Worm (Caenorhabditis elegans) whole organism, L2 larva: ENCODE measurements around the gene C17H11.5.

ENCODE experiments used
- C34F6.9 ChIP-seq: fragments of 150-350 bp; optimal IDR thresholded peaks from 2 replicates; lab custom pipeline; 2014; ENCODE audit warnings: missing biosample characterization, missing genetic modification characterization
- F13H6.1 ChIP-seq: sonication (generic microtip); optimal IDR thresholded peaks from 2 replicates; lab custom pipeline; 2016; ENCODE audit warnings: missing genetic modification characterization, missing compliant biosample characterization
- R02D3.7 ChIP-seq: fragments of 150-350 bp; optimal IDR thresholded peaks from 2 replicates; lab custom pipeline; 2014; ENCODE audit warnings: missing biosample characterization, missing genetic modification characterization
- Y55F3AM.14 ChIP-seq: fragments of 200-800 bp; sonication (Bioruptor generic); optimal IDR thresholded peaks from 2 replicates; lab custom pipeline; 2018; ENCODE audit warnings: mild to moderate bottlenecking, missing genetic modification characterization, missing compliant biosample characterization
- ZK546.5 ChIP-seq: sonication (generic microtip); optimal IDR thresholded peaks from 2 replicates; lab custom pipeline; 2017; ENCODE audit warnings: missing biosample characterization, missing genetic modification characterization
- alr-1 ChIP-seq: fragments of 150-350 bp; optimal IDR thresholded peaks from 2 replicates; lab custom pipeline; 2014; ENCODE audit warnings: missing biosample characterization, missing genetic modification characterization
- aly-2 ChIP-seq: fragments of 150-350 bp; optimal IDR thresholded peaks from 2 replicates; lab custom pipeline; 2014; ENCODE audit warnings: missing biosample characterization, missing genetic modification characterization
- ama-1 ChIP-seq: fragments of 150-350 bp; optimal IDR thresholded peaks from 2 replicates; lab custom pipeline; 2018; ENCODE audit warnings: inconsistent platforms
- blmp-1 ChIP-seq: sonication (generic microtip); optimal IDR thresholded peaks from 2 replicates; lab custom pipeline; 2017; ENCODE audit warnings: missing genetic modification characterization, mild to moderate bottlenecking, missing compliant biosample characterization, antibody characterized with exemption, moderate library complexity; ENCODE audit not compliant: insufficient read depth
- ceh-16 ChIP-seq: fragments of 150-350 bp; optimal IDR thresholded peaks from 2 replicates; lab custom pipeline; 2014; ENCODE audit warnings: missing biosample characterization, missing genetic modification characterization
- ceh-82 ChIP-seq: fragments of 150-350 bp; optimal IDR thresholded peaks from 2 replicates; lab custom pipeline; 2014; ENCODE audit warnings: missing biosample characterization, missing genetic modification characterization
- crh-2 ChIP-seq: sonication (generic microtip); optimal IDR thresholded peaks from 2 replicates; lab custom pipeline; 2017; ENCODE audit warnings: missing biosample characterization, missing genetic modification characterization
- dmd-4 ChIP-seq: sonication (generic microtip); optimal IDR thresholded peaks from 2 replicates; lab custom pipeline; 2017; ENCODE audit warnings: missing biosample characterization, missing genetic modification characterization
- egl-27 ChIP-seq: sonication (generic microtip); optimal IDR thresholded peaks from 3 replicates; lab custom pipeline; 2017; ENCODE audit warnings: missing biosample characterization, missing genetic modification reagents, missing genetic modification characterization
- elt-1 ChIP-seq: fragments of 150-350 bp; optimal IDR thresholded peaks from 2 replicates; lab custom pipeline; 2014; ENCODE audit warnings: missing biosample characterization, missing genetic modification characterization
- elt-3 ChIP-seq: sonication (generic microtip); optimal IDR thresholded peaks from 2 replicates; lab custom pipeline; 2017; ENCODE audit warnings: missing biosample characterization, missing genetic modification characterization
- fos-1 ChIP-seq: fragments of 150-350 bp; optimal IDR thresholded peaks from 2 replicates; lab custom pipeline; 2014; ENCODE audit warnings: missing biosample characterization, missing genetic modification characterization
- gmeb-1 ChIP-seq: fragments of 150-350 bp; optimal IDR thresholded peaks from 2 replicates; lab custom pipeline; 2014; ENCODE audit warnings: missing biosample characterization, missing genetic modification characterization
- lin-11 ChIP-seq: fragments of 150-350 bp; sonication (generic microtip); optimal IDR thresholded peaks from 2 replicates; lab custom pipeline; 2014; ENCODE audit warnings: missing biosample characterization, missing genetic modification characterization, inconsistent platforms, mixed read lengths
- lin-13 ChIP-seq: fragments of 150-350 bp; optimal IDR thresholded peaks from 2 replicates; lab custom pipeline; 2014; ENCODE audit warnings: missing biosample characterization, missing genetic modification reagents, missing genetic modification characterization
- lin-39 ChIP-seq: fragments of 150-350 bp; optimal IDR thresholded peaks from 2 replicates; lab custom pipeline; 2014; ENCODE audit warnings: missing biosample characterization, missing genetic modification reagents, missing genetic modification characterization
- lsy-2 ChIP-seq, 2 experiments: fragments of 150-350 bp in 1 of 2; sonication (generic microtip) in 1 of 2; optimal IDR thresholded peaks; 2 replicates each; lab custom pipeline; 2014 to 2017; ENCODE audit warnings: missing biosample characterization in 2 of 2, missing genetic modification characterization in 2 of 2
- mab-5 ChIP-seq: fragments of 150-350 bp; optimal IDR thresholded peaks from 2 replicates; lab custom pipeline; 2014; ENCODE audit warnings: missing biosample characterization, missing genetic modification characterization
- mbf-1 ChIP-seq: sonication (generic microtip); optimal IDR thresholded peaks from 2 replicates; lab custom pipeline; 2017; ENCODE audit warnings: missing biosample characterization, missing genetic modification characterization
- mdl-1 ChIP-seq, 2 experiments: fragments of 150-350 bp in 1 of 2; sonication (generic microtip) in 1 of 2; optimal IDR thresholded peaks; 2 replicates each; lab custom pipeline; 2017; ENCODE audit warnings: missing biosample characterization in 2 of 2, missing genetic modification characterization in 2 of 2
- nhr-10 ChIP-seq: sonication (generic microtip); optimal IDR thresholded peaks from 2 replicates; lab custom pipeline; 2017; ENCODE audit warnings: missing biosample characterization, missing genetic modification characterization
- nhr-11 ChIP-seq: fragments of 150-350 bp; optimal IDR thresholded peaks from 2 replicates; lab custom pipeline; 2014; ENCODE audit warnings: missing biosample characterization, missing genetic modification characterization
- nhr-12 ChIP-seq: fragments of 150-350 bp; optimal IDR thresholded peaks from 2 replicates; lab custom pipeline; 2014; ENCODE audit warnings: missing biosample characterization, missing genetic modification characterization
- nhr-129 ChIP-seq: fragments of 150-350 bp; optimal IDR thresholded peaks from 2 replicates; lab custom pipeline; 2014; ENCODE audit warnings: missing biosample characterization, missing genetic modification characterization
- nhr-21 ChIP-seq: fragments of 150-350 bp; optimal IDR thresholded peaks from 2 replicates; lab custom pipeline; 2014; ENCODE audit warnings: missing biosample characterization, missing genetic modification characterization
- nhr-23 ChIP-seq: fragments of 150-350 bp; optimal IDR thresholded peaks from 2 replicates; lab custom pipeline; 2014; ENCODE audit warnings: missing biosample characterization, missing genetic modification reagents, missing genetic modification characterization
- nhr-237 ChIP-seq: fragments of 150-350 bp; optimal IDR thresholded peaks from 2 replicates; lab custom pipeline; 2014; ENCODE audit warnings: missing biosample characterization, missing genetic modification characterization
- nhr-25 ChIP-seq: fragments of 150-350 bp; sonication (generic microtip); optimal IDR thresholded peaks from 3 replicates; lab custom pipeline; 2014; ENCODE audit warnings: missing biosample characterization, missing genetic modification characterization
- nhr-6 ChIP-seq: fragments of 150-350 bp; optimal IDR thresholded peaks from 2 replicates; lab custom pipeline; 2014; ENCODE audit warnings: missing biosample characterization, missing genetic modification characterization
- nhr-77 ChIP-seq: fragments of 150-350 bp; optimal IDR thresholded peaks from 2 replicates; lab custom pipeline; 2014; ENCODE audit warnings: missing biosample characterization, missing genetic modification characterization
- peb-1 ChIP-seq: fragments of 150-350 bp; optimal IDR thresholded peaks from 2 replicates; lab custom pipeline; 2014; ENCODE audit warnings: missing biosample characterization, missing genetic modification characterization
- sem-4 ChIP-seq: fragments of 150-350 bp; optimal IDR thresholded peaks from 2 replicates; lab custom pipeline; 2014; ENCODE audit warnings: missing biosample characterization, missing genetic modification reagents, missing genetic modification characterization
- skn-1 ChIP-seq: sonication (generic microtip); optimal IDR thresholded peaks from 2 replicates; lab custom pipeline; 2017; ENCODE audit warnings: missing biosample characterization, missing genetic modification characterization
- sma-3 ChIP-seq: sonication (generic microtip); optimal IDR thresholded peaks from 2 replicates; lab custom pipeline; 2016; ENCODE audit warnings: missing genetic modification reagents, missing genetic modification characterization, missing compliant biosample characterization
- sma-9 ChIP-seq, 2 experiments: fragments of 150-350 bp in 1 of 2; sonication (generic microtip) in 1 of 2; optimal IDR thresholded peaks; 2 replicates each; lab custom pipeline; 2014 to 2016; ENCODE audit warnings: missing genetic modification characterization in 2 of 2, mild to moderate bottlenecking in 1 of 2, missing biosample characterization in 1 of 2, missing compliant biosample characterization in 1 of 2, missing genetic modification reagents in 1 of 2, moderate library complexity in 1 of 2
- snpc-4 ChIP-seq: fragments of 150-350 bp; optimal IDR thresholded peaks from 2 replicates; lab custom pipeline; 2014; ENCODE audit warnings: missing biosample characterization, missing genetic modification characterization
- unc-39 ChIP-seq: fragments of 150-350 bp; optimal IDR thresholded peaks from 2 replicates; lab custom pipeline; 2014; ENCODE audit warnings: missing biosample characterization, missing genetic modification characterization
- unc-55 ChIP-seq: fragments of 150-350 bp; sonication (generic microtip); optimal IDR thresholded peaks from 3 replicates; lab custom pipeline; 2014; ENCODE audit warnings: missing biosample characterization, missing genetic modification reagents, missing genetic modification characterization
- unc-62 ChIP-seq: fragments of 150-350 bp; optimal IDR thresholded peaks from 2 replicates; lab custom pipeline; 2014; ENCODE audit warnings: missing biosample characterization, missing genetic modification reagents, missing genetic modification characterization
- zag-1 ChIP-seq: fragments of 150-350 bp; optimal IDR thresholded peaks from 2 replicates; lab custom pipeline; 2014; ENCODE audit warnings: missing biosample characterization, missing genetic modification characterization
- ztf-1 ChIP-seq: fragments of 200-800 bp; sonication (Bioruptor generic); conservative IDR thresholded peaks from 2 replicates; pipeline ENCODE4 v1.3.6; 2022; ENCODE audit warnings: missing genetic modification characterization, missing compliant biosample characterization
- ztf-11 ChIP-seq: sonication (generic microtip); optimal IDR thresholded peaks from 2 replicates; lab custom pipeline; 2017; ENCODE audit warnings: missing biosample characterization, missing genetic modification characterization
- ztf-4 ChIP-seq: fragments of 150-350 bp; optimal IDR thresholded peaks from 2 replicates; lab custom pipeline; 2014; ENCODE audit warnings: missing biosample characterization, missing genetic modification characterization

The C17H11.5 gene

DNA sequence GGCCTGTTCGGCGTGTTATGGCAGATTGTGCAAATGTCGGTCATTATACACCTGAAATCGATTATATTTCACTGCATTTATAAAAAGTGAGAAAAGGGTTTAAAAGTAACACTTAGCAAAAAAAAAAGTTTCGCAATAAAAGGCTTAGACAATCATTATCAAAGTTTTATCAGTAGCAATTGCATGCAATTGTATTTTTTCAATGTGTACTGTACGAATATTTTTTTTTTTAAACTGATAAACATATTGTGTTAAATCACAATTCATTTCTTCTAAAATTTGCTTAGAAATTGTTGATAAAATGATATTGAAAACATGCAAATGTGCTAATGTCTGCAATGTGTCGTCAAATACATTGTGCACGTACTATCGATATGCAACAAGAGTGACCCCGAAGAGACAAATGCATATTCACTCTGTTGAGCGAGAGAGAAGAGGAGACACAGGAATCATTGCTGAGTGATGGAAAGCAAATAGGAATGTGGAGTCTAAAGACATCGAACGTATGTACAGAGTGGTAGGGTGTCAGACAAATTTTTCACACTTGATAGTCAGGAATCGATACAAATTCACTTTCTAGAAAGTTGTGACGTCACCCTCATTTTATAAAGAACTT is 48.6 kb downstream of the C17H11.5 start, which contains the start of gene C02B8.6:
C02B8.6 (minus strand) TSS at position 51 of the 616 bp plus-strand sequence.
- TF ChIP-seq Y55F3AM.14 (GFP tag; lab: Kevin White, UChicago) (no peak), ztf-4 (no peak), C34F6.9 (tag; lab: Kevin White, UChicago) (peak; percentile 59), sem-4 (tag; lab: Kevin White, UChicago) (no peak), elt-3 (tag; lab: Kevin White, UChicago) (no peak), unc-55 (GFP tag; lab: Kevin White, UChicago) (peak; percentile 70), F13H6.1 (tag; lab: Kevin White, UChicago) (peak; percentile 39), elt-1 (tag; lab: Kevin White, UChicago) (no peak), nhr-129 (tag; lab: Kevin White, UChicago) (peak; percentile 82), zag-1 (tag; lab: Kevin White, UChicago) (no peak), egl-27 (tag; lab: Kevin White, UChicago) (no peak), nhr-77 (tag; lab: Kevin White, UChicago) (no peak), ama-1 (lab: Kevin White, UChicago) (no peak), nhr-6 (tag; lab: Kevin White, UChicago) (no peak), lin-13 (peak; percentile 44), skn-1 (tag; lab: Kevin White, UChicago) (no peak), nhr-10 (tag; lab: Kevin White, UChicago) (no peak), lsy-2 (tag; optimal IDR thresholded peaks at IDR 0.05; lab: Kevin White, UChicago) (no peak), R02D3.7 (tag; lab: Kevin White, UChicago) (no peak), unc-39 (no peak), nhr-21 (no peak), ceh-82 (no peak), ceh-16 (tag; lab: Kevin White, UChicago) (no peak), nhr-11 (no peak), mbf-1 (no peak), unc-62 (GFP tag; lab: Kevin White, UChicago) (no peak), ZK546.5 (tag; lab: Kevin White, UChicago) (no peak), snpc-4 (tag; lab: Kevin White, UChicago) (no peak), dmd-4 (tag; lab: Kevin White, UChicago) (no peak), ztf-1 (no peak), lin-11 (tag; lab: Kevin White, UChicago) (no peak), mab-5 (tag; lab: Kevin White, UChicago) (no peak), nhr-12 (no peak), alr-1 (no peak), lin-39 (no peak), crh-2 (tag; lab: Kevin White, UChicago) (peak; percentile 51), peb-1 (no peak), nhr-237 (tag; lab: Kevin White, UChicago) (no peak), sma-9 (GFP tag; optimal IDR thresholded peaks at IDR 0.05; lab: Kevin White, UChicago) (no peak), sma-9 (tag; optimal IDR thresholded peaks at IDR 0.05; lab: Kevin White, UChicago) (no peak), aly-2 (tag; lab: Kevin White, UChicago) (no peak), fos-1 (tag; lab: Kevin White, UChicago) (peak; percentile 86), ztf-11 (tag; lab: Kevin White, UChicago) (no peak), mdl-1 (tag; optimal IDR thresholded peaks at IDR 0.05; lab: Kevin White, UChicago) (no peak), gmeb-1 (tag; lab: Kevin White, UChicago) (no peak), blmp-1 (no peak), sma-3 (no peak), nhr-23 (no peak), nhr-25 (tag; lab: Kevin White, UChicago) (no peak)
